Fruit fly (Drosophila melanogaster) whole organism, embryonic: Measurements from ENCODE around the gene CstF50.
A peak's percentile ranks its signal among the peaks of the same experiment; 100 is the strongest.

Experiments
- Adf1 ChIP-seq: fragments of 200-800 bp; sonication (Bioruptor generic); IDR thresholded peaks from 2 replicates; pipeline ENCODE4 v1.3.6; 2022; ENCODE audit warnings: missing biosample characterization, missing genetic modification characterization
- Bdp1 ChIP-seq: fragments of 200-800 bp; sonication (Bioruptor generic); optimal IDR thresholded peaks from 3 replicates; lab custom pipeline; 2016; ENCODE audit warnings: missing biosample characterization, missing genetic modification characterization
- CG10267 ChIP-seq: fragments of 200-800 bp; sonication (Bioruptor generic); optimal IDR thresholded peaks from 2 replicates; lab custom pipeline; 2018; ENCODE audit warnings: missing biosample characterization, mild to moderate bottlenecking, missing genetic modification characterization, moderate library complexity
- CG10274 ChIP-seq: fragments of 200-800 bp; sonication (Bioruptor generic); optimal IDR thresholded peaks from 3 replicates; lab custom pipeline; 2017; ENCODE audit warnings: missing biosample characterization, mild to moderate bottlenecking, missing genetic modification characterization
- CG11723 ChIP-seq: fragments of 200-800 bp; sonication (Bioruptor generic); optimal IDR thresholded peaks from 2 replicates; lab custom pipeline; 2017; ENCODE audit warnings: missing biosample characterization, mild to moderate bottlenecking, missing genetic modification characterization
- CG13894 ChIP-seq: fragments of 200-800 bp; sonication (Bioruptor generic); optimal IDR thresholded peaks from 3 replicates; lab custom pipeline; 2018; ENCODE audit warnings: missing biosample characterization, mild to moderate bottlenecking, missing genetic modification characterization, moderate library complexity
- CG14965 ChIP-seq: fragments of 200-800 bp; sonication (Bioruptor generic); optimal IDR thresholded peaks from 2 replicates; lab custom pipeline; 2016; ENCODE audit warnings: missing biosample characterization, missing genetic modification characterization, borderline replicate concordance
- CG15269 ChIP-seq: fragments of 200-800 bp; sonication (Bioruptor generic); optimal IDR thresholded peaks from 2 replicates; lab custom pipeline; 2018; ENCODE audit warnings: missing biosample characterization, mild to moderate bottlenecking, missing genetic modification characterization, moderate library complexity
- CG15601 ChIP-seq: fragments of 200-800 bp; sonication (Bioruptor generic); optimal IDR thresholded peaks from 3 replicates; lab custom pipeline; 2019; ENCODE audit warnings: missing biosample characterization, mild to moderate bottlenecking, missing genetic modification characterization, moderate library complexity
- CG15696 ChIP-seq: fragments of 200-800 bp; sonication (Bioruptor generic); optimal IDR thresholded peaks from 2 replicates; lab custom pipeline; 2019; ENCODE audit warnings: missing biosample characterization, mild to moderate bottlenecking, missing genetic modification characterization, moderate library complexity
- CG1647 ChIP-seq: fragments of 200-800 bp; sonication (Bioruptor generic); optimal IDR thresholded peaks from 3 replicates; lab custom pipeline; 2016; ENCODE audit warnings: missing biosample characterization, missing genetic modification characterization
- CG17359 ChIP-seq: fragments of 200-800 bp; sonication (Bioruptor generic); optimal IDR thresholded peaks from 3 replicates; lab custom pipeline; 2018; ENCODE audit warnings: missing biosample characterization, mild to moderate bottlenecking, missing genetic modification characterization, moderate library complexity
- CG17385 ChIP-seq: fragments of 200-800 bp; sonication (Bioruptor generic); optimal IDR thresholded peaks from 3 replicates; lab custom pipeline; 2018; ENCODE audit warnings: missing biosample characterization, mild to moderate bottlenecking, missing genetic modification characterization
- CG1832 ChIP-seq: fragments of 200-800 bp; sonication (Bioruptor generic); optimal IDR thresholded peaks from 2 replicates; lab custom pipeline; 2017; ENCODE audit warnings: missing biosample characterization, mild to moderate bottlenecking, missing genetic modification characterization, inconsistent platforms
- CG18476 ChIP-seq: fragments of 200-800 bp; sonication (Bioruptor generic); optimal IDR thresholded peaks from 2 replicates; lab custom pipeline; 2016; ENCODE audit warnings: missing biosample characterization, mild to moderate bottlenecking, missing genetic modification characterization
- CG18619 ChIP-seq: fragments of 200-800 bp; sonication (Bioruptor generic); optimal IDR thresholded peaks from 3 replicates; lab custom pipeline; 2017; ENCODE audit warnings: missing biosample characterization, mild to moderate bottlenecking, missing genetic modification characterization
- CG30431 ChIP-seq: fragments of 200-800 bp; sonication (Bioruptor generic); optimal IDR thresholded peaks from 2 replicates; lab custom pipeline; 2017; ENCODE audit warnings: missing biosample characterization, missing genetic modification characterization
- CG31224 ChIP-seq: fragments of 200-800 bp; sonication (Bioruptor generic); IDR thresholded peaks from 2 replicates; pipeline ENCODE4 v1.3.6; 2022; ENCODE audit warnings: missing biosample characterization, missing genetic modification characterization
- CG31441 ChIP-seq: fragments of 200-800 bp; sonication (Bioruptor generic); IDR thresholded peaks from 2 replicates; pipeline ENCODE4 v1.3.6; 2022; ENCODE audit warnings: missing biosample characterization, missing genetic modification characterization
- CG3838 ChIP-seq: fragments of 200-800 bp; sonication (Bioruptor generic); optimal IDR thresholded peaks from 3 replicates; lab custom pipeline; 2016; ENCODE audit warnings: missing biosample characterization, missing genetic modification characterization
- CG43689 ChIP-seq: fragments of 200-800 bp; sonication (Bioruptor generic); IDR thresholded peaks from 2 replicates; pipeline ENCODE4 v1.3.6; 2022; ENCODE audit warnings: missing biosample characterization, missing genetic modification characterization
- CG8281 ChIP-seq: fragments of 200-800 bp; sonication (Bioruptor generic); optimal IDR thresholded peaks from 2 replicates; lab custom pipeline; 2018; ENCODE audit warnings: missing biosample characterization, mild to moderate bottlenecking, missing genetic modification characterization, moderate library complexity
- CG8944 ChIP-seq: fragments of 200-800 bp; sonication (Bioruptor generic); optimal IDR thresholded peaks from 3 replicates; lab custom pipeline; 2016; ENCODE audit warnings: missing biosample characterization, missing genetic modification characterization
- Dek ChIP-seq: fragments of 200-800 bp; sonication (Bioruptor generic); optimal IDR thresholded peaks from 3 replicates; lab custom pipeline; 2019; ENCODE audit warnings: missing biosample characterization, mild to moderate bottlenecking, missing genetic modification characterization, moderate library complexity
- Gsc ChIP-seq: fragments of 200-800 bp; sonication (Bioruptor generic); IDR thresholded peaks from 2 replicates; pipeline ENCODE4 v1.3.6; 2022; ENCODE audit warnings: missing biosample characterization, missing genetic modification characterization
- Lpt ChIP-seq: fragments of >200 bp; optimal IDR thresholded peaks from 2 replicates; lab custom pipeline; 2018; ENCODE audit warnings: missing biosample characterization, missing genetic modification characterization
- MBD-R2 ChIP-seq: fragments of 200-800 bp; sonication (Bioruptor generic); IDR thresholded peaks from 2 replicates; pipeline ENCODE4 v1.3.6; 2022; ENCODE audit warnings: missing biosample characterization, missing genetic modification characterization
- Ravus ChIP-seq: fragments of 200-800 bp; sonication (Bioruptor generic); IDR thresholded peaks from 2 replicates; pipeline ENCODE4 v1.3.6; 2022; ENCODE audit warnings: missing biosample characterization, missing genetic modification characterization
- Side ChIP-seq: fragments of 200-800 bp; sonication (Bioruptor generic); optimal IDR thresholded peaks from 2 replicates; lab custom pipeline; 2016; ENCODE audit warnings: missing biosample characterization, missing genetic modification characterization
- Taf1 ChIP-seq: fragments of 200-800 bp; sonication (Bioruptor generic); IDR thresholded peaks from 2 replicates; pipeline ENCODE4 v1.3.6; 2022; ENCODE audit warnings: missing biosample characterization, missing genetic modification characterization
- aop ChIP-seq: fragments of 200-800 bp; sonication (Bioruptor generic); IDR thresholded peaks from 2 replicates; pipeline ENCODE4 v1.3.6; 2022; ENCODE audit warnings: missing biosample characterization, missing genetic modification characterization
- cg ChIP-seq: fragments of 200-800 bp; sonication (Bioruptor generic); optimal IDR thresholded peaks from 3 replicates; lab custom pipeline; 2019; ENCODE audit warnings: missing biosample characterization, mild to moderate bottlenecking, missing genetic modification characterization, moderate library complexity
- corto ChIP-seq: fragments of 200-800 bp; sonication (Bioruptor generic); optimal IDR thresholded peaks from 2 replicates; lab custom pipeline; 2016; ENCODE audit warnings: missing biosample characterization, mild to moderate bottlenecking, missing genetic modification characterization, moderate library complexity
- fd102C ChIP-seq: fragments of 200-800 bp; sonication (Bioruptor generic); optimal IDR thresholded peaks from 2 replicates; lab custom pipeline; 2018; ENCODE audit warnings: missing biosample characterization, mild to moderate bottlenecking, missing genetic modification characterization, moderate library complexity
- fd96Cb ChIP-seq: fragments of 200-800 bp; sonication (Bioruptor generic); optimal IDR thresholded peaks from 2 replicates; lab custom pipeline; 2018; ENCODE audit warnings: missing biosample characterization, mild to moderate bottlenecking, missing genetic modification characterization, moderate library complexity
- gcm ChIP-seq: fragments of 200-800 bp; sonication (Bioruptor generic); optimal IDR thresholded peaks from 2 replicates; lab custom pipeline; 2019; ENCODE audit warnings: missing biosample characterization, mild to moderate bottlenecking, missing genetic modification characterization, moderate library complexity
- hb ChIP-seq: fragments of 200-800 bp; sonication (Bioruptor generic); IDR thresholded peaks from 3 replicates; pipeline ENCODE4 v1.3.6; 2022; ENCODE audit warnings: missing biosample characterization, missing genetic modification characterization; ENCODE audit not compliant: partially characterized antibody
- ind ChIP-seq: fragments of 200-800 bp; sonication (Bioruptor generic); optimal IDR thresholded peaks from 3 replicates; lab custom pipeline; 2016; ENCODE audit warnings: missing biosample characterization, missing genetic modification characterization
- kni ChIP-seq: fragments of 200-800 bp; sonication (Bioruptor generic); optimal IDR thresholded peaks from 3 replicates; lab custom pipeline; 2017; ENCODE audit warnings: mild to moderate bottlenecking, missing biosample characterization, missing genetic modification reagents, missing genetic modification characterization
- lab ChIP-seq: fragments of 200-800 bp; sonication (Bioruptor generic); optimal IDR thresholded peaks from 3 replicates; lab custom pipeline; 2017; ENCODE audit warnings: missing biosample characterization, missing genetic modification characterization, mild to moderate bottlenecking, moderate library complexity, missing genetic modification reagents
- maf-S ChIP-seq: fragments of 200-800 bp; sonication (Bioruptor generic); optimal IDR thresholded peaks from 2 replicates; lab custom pipeline; 2016; ENCODE audit warnings: missing biosample characterization, missing genetic modification characterization
- oc ChIP-seq: fragments of 200-800 bp; sonication (Bioruptor generic); optimal IDR thresholded peaks from 2 replicates; lab custom pipeline; 2018; ENCODE audit warnings: missing biosample characterization, mild to moderate bottlenecking, missing genetic modification characterization, moderate library complexity
- pan ChIP-seq, 4 experiments: fragments of >200 bp in 3 of 4; fragments of 200-800 bp in 1 of 4; sonication (Bioruptor generic) in 1 of 4; optimal IDR thresholded peaks in 3 of 4; IDR thresholded peaks in 1 of 4; 2 replicates each; pipeline versions ENCODE4 v1.3.6 to Lab custom; 2017 to 2022; ENCODE audit warnings: missing biosample characterization in 2 of 4, missing genetic modification characterization in 2 of 4, mixed read lengths in 1 of 4
- pb ChIP-seq: fragments of 200-800 bp; sonication (Bioruptor generic); optimal IDR thresholded peaks from 3 replicates; lab custom pipeline; 2016; ENCODE audit warnings: missing biosample characterization, missing genetic modification characterization
- psq ChIP-seq: fragments of 200-800 bp; sonication (Bioruptor generic); optimal IDR thresholded peaks from 2 replicates; lab custom pipeline; 2017; ENCODE audit warnings: missing biosample characterization, missing genetic modification characterization
- stc ChIP-seq: fragments of 200-800 bp; sonication (Bioruptor generic); IDR thresholded peaks from 2 replicates; pipeline ENCODE4 v1.3.6; 2022; ENCODE audit warnings: missing biosample characterization, missing genetic modification characterization
- usp ChIP-seq: fragments of >200 bp; optimal IDR thresholded peaks from 2 replicates; lab custom pipeline; 2017; ENCODE audit warnings: missing biosample characterization, missing genetic modification characterization
- zfh2 ChIP-seq: fragments of 200-800 bp; sonication (Bioruptor generic); optimal IDR thresholded peaks from 2 replicates; lab custom pipeline; 2016; ENCODE audit warnings: missing biosample characterization, missing genetic modification characterization

The CstF50 gene

dm6 chr3R:31717299-31718167 lies 19.2 kb downstream of the CstF50 start (continued):
- no peak for TF ChIP-seq CG1832 (GFP tag; lab: Kevin White, UChicago)
- no peak; the same call in 1 of the 2 replicates for TF ChIP-seq Ravus
- peak; percentile 15 for TF ChIP-seq Bdp1 (GFP tag; lab: Kevin White, UChicago)
- no peak for TF ChIP-seq usp (GFP tag; lab: Kevin White, UChicago)
- no peak for TF ChIP-seq hb (GFP tag; lab: Robert Waterston, UW)
- no peak for TF ChIP-seq CG3838 (GFP tag; lab: Kevin White, UChicago)
- TF ChIP-seq corto (GFP tag; lab: Kevin White, UChicago), result no peak
- peak; percentile 27 for TF ChIP-seq maf-S (GFP tag; lab: Kevin White, UChicago)
- TF ChIP-seq pan (optimal IDR thresholded peaks at IDR 0.05; lab: Kevin White, UChicago), result no peak
- peak in 1 of 2 experiments; percentile 60 for TF ChIP-seq pan (GFP tag; optimal IDR thresholded peaks at IDR 0.05 in 1 of 2, IDR thresholded peaks at IDR 0.05 in 1 of 2)
- no peak for TF ChIP-seq CG15696 (tag; lab: Kevin White, UChicago)
- peak; percentile 18 for TF ChIP-seq CG11723 (GFP tag; lab: Kevin White, UChicago)
- peak; percentile 60 for TF ChIP-seq CG30431 (GFP tag; lab: Kevin White, UChicago)
- no peak for TF ChIP-seq CG8281 (tag; lab: Kevin White, UChicago)
- peak; percentile 56 for TF ChIP-seq cg (GFP tag; lab: Kevin White, UChicago)
- TF ChIP-seq CG18619, result peak; percentile 65
- TF ChIP-seq CG13894, result peak; percentile 5
- peak; percentile 79 for TF ChIP-seq Adf1 (GFP tag; lab: Robert Waterston, UW)
- TF ChIP-seq CG8944 (GFP tag; lab: Kevin White, UChicago), result peak; percentile 27
- peak; percentile 52 for TF ChIP-seq pb (GFP tag; lab: Kevin White, UChicago)
- peak; percentile 58 for TF ChIP-seq fd96Cb (tag; lab: Kevin White, UChicago)
- TF ChIP-seq fd102C, result no peak
- TF ChIP-seq CG15269 (tag; lab: Kevin White, UChicago), result peak; percentile 71
- no peak; the same call in 1 of the 2 replicates for TF ChIP-seq Taf1 (GFP tag; lab: Robert Waterston, UW)
- no peak for TF ChIP-seq aop (GFP tag; lab: Robert Waterston, UW)
- no peak for TF ChIP-seq Gsc (GFP tag; lab: Robert Waterston, UW)
- 0 out of 2 replicates have a peak, but pooled peaks have one; percentile 42 for TF ChIP-seq CG31224
- TF ChIP-seq CG1647 (GFP tag; lab: Kevin White, UChicago), result peak; percentile 34
- TF ChIP-seq CG10274 (GFP tag; lab: Kevin White, UChicago), result peak; percentile 39
- no peak for TF ChIP-seq Lpt (GFP tag; lab: Kevin White, UChicago)
- peak; percentile 57 for TF ChIP-seq zfh2 (GFP tag; lab: Kevin White, UChicago)
- peak; percentile 8; the same call in 1 of the 2 replicates for TF ChIP-seq MBD-R2 (GFP tag; lab: Robert Waterston, UW)
- peak; percentile 78 for TF ChIP-seq lab (GFP tag; lab: Kevin White, UChicago)
- peak; percentile 14 for TF ChIP-seq Dek
- TF ChIP-seq stc, result peak; percentile 50; the same call in 1 of the 2 replicates
- peak; percentile 11 for TF ChIP-seq CG10267 (tag; lab: Kevin White, UChicago)
- no peak for TF ChIP-seq kni (GFP tag; lab: Kevin White, UChicago)
- TF ChIP-seq Side (GFP tag; lab: Kevin White, UChicago), result peak; percentile 38
- TF ChIP-seq CG14965 (GFP tag; lab: Kevin White, UChicago), result no peak
- no peak for TF ChIP-seq gcm (GFP tag; lab: Kevin White, UChicago)
- TF ChIP-seq ind (GFP tag; lab: Kevin White, UChicago), result peak; percentile 53
- TF ChIP-seq CG17385 (GFP tag; lab: Kevin White, UChicago), result peak; percentile 41
- no peak for TF ChIP-seq CG43689 (GFP tag; lab: Robert Waterston, UW)
- peak; percentile 42 for TF ChIP-seq CG31441 (GFP tag; lab: Robert Waterston, UW)
- peak; percentile 42 for TF ChIP-seq CG17359
- peak; percentile 2 for TF ChIP-seq CG15601 (tag; lab: Kevin White, UChicago)
- TF ChIP-seq oc (tag; lab: Kevin White, UChicago), result peak; percentile 31
- TF ChIP-seq psq (GFP tag; lab: Kevin White, UChicago), result no peak
- TF ChIP-seq CG18476 (GFP tag; lab: Kevin White, UChicago), result no peak
